Worm (Caenorhabditis elegans) whole organism, mixed stage, embryonic: ENCODE data around the gene ugt-40.

Source experiments
- blmp-1 ChIP-seq: fragments of 150-350 bp; optimal IDR thresholded peaks from 2 replicates; lab custom pipeline; 2014; ENCODE audit warnings: missing biosample characterization, missing genetic modification characterization
- ceh-39 ChIP-seq: fragments of 150-350 bp; optimal IDR thresholded peaks from 2 replicates; lab custom pipeline; 2014; ENCODE audit warnings: missing biosample characterization, missing genetic modification characterization
- lin-13 ChIP-seq: fragments of 150-350 bp; optimal IDR thresholded peaks from 2 replicates; lab custom pipeline; 2014; ENCODE audit warnings: missing biosample characterization, missing genetic modification characterization

DNA sequence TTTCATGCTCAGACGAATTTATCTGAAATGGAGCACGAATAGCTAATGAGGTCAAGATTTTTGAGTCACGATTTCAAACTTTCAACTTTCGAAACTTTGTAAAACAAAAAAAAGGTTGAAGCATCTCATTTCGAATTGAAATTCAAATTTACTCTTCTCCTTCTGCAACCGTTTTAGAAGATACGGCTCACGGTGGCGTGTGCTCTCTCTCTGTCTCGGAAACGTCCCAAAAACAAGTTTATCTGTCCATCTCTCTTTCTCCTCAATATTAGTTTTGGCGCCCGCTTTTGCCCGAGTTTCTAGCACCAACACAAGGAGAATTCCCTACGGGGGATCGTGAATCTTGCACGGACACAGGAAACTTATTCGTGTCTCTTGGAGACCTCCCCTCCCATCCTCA is 31.4 kb downstream of the ugt-40 start:
- TF ChIP-seq blmp-1, result no peak
- TF ChIP-seq lin-13 (tag; lab: Kevin White, UChicago), result no peak
- no peak for TF ChIP-seq ceh-39 (tag; lab: Kevin White, UChicago)
